Fruit fly (Drosophila melanogaster): Measurements from ENCODE around the gene by.
A peak's percentile ranks its signal among the peaks of the same experiment; 100 is the strongest.

The by gene

dm6 chr3R:9555334-9555974 lies 22.6 kb upstream of the by start, which contains the start of the genes CG9386 and BckdhA:
TSS of gene CG9386 (minus strand) at chr3R:9555408.
TSS of gene BckdhA (plus strand) at chr3R:9555785.
- TF ChIP-seq CG8319 (GFP tag; optimal IDR thresholded peaks at IDR 0.05) (no peak), pdm3 (GFP tag; optimal IDR thresholded peaks at IDR 0.05) (no peak), esn (GFP tag; optimal IDR thresholded peaks at IDR 0.05) (peak; percentile 67), Hr4 (GFP tag; optimal IDR thresholded peaks at IDR 0.05) (no peak), Met (GFP tag; optimal IDR thresholded peaks at IDR 0.05) (no peak), CG6163 (GFP tag; IDR thresholded peaks at IDR 0.05) (no peak), OdsH (GFP tag; optimal IDR thresholded peaks at IDR 0.05) (no peak), Ets21C (GFP tag; optimal IDR thresholded peaks at IDR 0.05) (peak; percentile 30), CG11294 (GFP tag; IDR thresholded peaks at IDR 0.05) (no peak), dsx (GFP tag; optimal IDR thresholded peaks at IDR 0.05; ENCODE audit: poor library complexity, severe bottlenecking) (no peak), ss (GFP tag; optimal IDR thresholded peaks at IDR 0.05) (no peak), Lpt (GFP tag; optimal IDR thresholded peaks at IDR 0.05) (no peak), svp (GFP tag) (no peak), dac (GFP tag; optimal IDR thresholded peaks at IDR 0.05) (no peak), Sox15 (GFP tag; optimal IDR thresholded peaks at IDR 0.05) (no peak), salr (GFP tag; optimal IDR thresholded peaks at IDR 0.05) (no peak), CG11902 (GFP tag; optimal IDR thresholded peaks at IDR 0.05) (no peak), Eip78C (GFP tag) (peak; percentile 84), cyc (GFP tag; optimal IDR thresholded peaks at IDR 0.05) (peak; percentile 38), CG3032 (tag; optimal IDR thresholded peaks at IDR 0.05) (peak; percentile 27), lz (GFP tag; optimal IDR thresholded peaks at IDR 0.05) (peak; percentile 46), CG10631 (GFP tag; optimal IDR thresholded peaks at IDR 0.05) (peak; percentile 54), Hr39 (GFP tag; optimal IDR thresholded peaks at IDR 0.05) (peak; percentile 44), topi (GFP tag; optimal IDR thresholded peaks at IDR 0.05) (peak; percentile 38), fd85E (GFP tag; optimal IDR thresholded peaks at IDR 0.05) (no peak), eg (GFP tag; IDR thresholded peaks at IDR 0.05) (peak; percentile 22; the same call in 1 of the 3 replicates), vri (GFP tag; optimal IDR thresholded peaks at IDR 0.05) (peak; percentile 97), CG6792 (GFP tag; optimal IDR thresholded peaks at IDR 0.05) (peak; percentile 36), CG31627 (GFP tag; optimal IDR thresholded peaks at IDR 0.05) (peak; percentile 58), Eip93F (GFP tag; optimal IDR thresholded peaks at IDR 0.05) (no peak), Sox14 (GFP tag; optimal IDR thresholded peaks at IDR 0.05) (peak; percentile 25), Eip75B (GFP tag; optimal IDR thresholded peaks at IDR 0.05) (no peak), Ets96B (tag; optimal IDR thresholded peaks at IDR 0.05) (no peak), CG8632 (GFP tag; optimal IDR thresholded peaks at IDR 0.05) (no peak), CG15336 (GFP tag; IDR thresholded peaks at IDR 0.05) (peak; percentile 15; the same call in 1 of the 2 replicates), CG11762 (GFP tag; optimal IDR thresholded peaks at IDR 0.05; ENCODE audit: insufficient read depth) (no peak), achi (GFP tag; optimal IDR thresholded peaks at IDR 0.05) (peak; percentile 40), acj6 (GFP tag; optimal IDR thresholded peaks at IDR 0.05) (peak; percentile 39), net (GFP tag; optimal IDR thresholded peaks at IDR 0.05) (no peak), CG6808 (GFP tag; optimal IDR thresholded peaks at IDR 0.05) (no peak), CG16779 (tag; optimal IDR thresholded peaks at IDR 0.05) (no peak), CG8119 (GFP tag; IDR thresholded peaks at IDR 0.05) (no peak), CG3919 (GFP tag; optimal IDR thresholded peaks at IDR 0.05) (peak; percentile 55), Blimp-1 (GFP tag; optimal IDR thresholded peaks at IDR 0.05) (no peak), CG6276 (GFP tag; optimal IDR thresholded peaks at IDR 0.05) (no peak), fd59A (GFP tag; optimal IDR thresholded peaks at IDR 0.05) (no peak), CG7368 (GFP tag; optimal IDR thresholded peaks at IDR 0.05) (no peak), CG9139 (GFP tag; optimal IDR thresholded peaks at IDR 0.05) (no peak), Smox (GFP tag; optimal IDR thresholded peaks at IDR 0.05) (no peak), CG6854 (GFP tag; optimal IDR thresholded peaks at IDR 0.05) (no peak), CG1621 (tag; optimal IDR thresholded peaks at IDR 0.05) (no peak), CG34406 (GFP tag; optimal IDR thresholded peaks at IDR 0.05) (no peak)
